Worm (Caenorhabditis elegans) whole organism, L4/young adult: ENCODE data around the gene pod-1.
"Not testable (repeated sequence)": the region's sequence is repeated elsewhere in the genome, so short reads cannot be mapped to it uniquely, and the experiment has no call there.

ENCODE experiments used
- W03F9.2 ChIP-seq: fragments of 150-350 bp; optimal IDR thresholded peaks from 2 replicates; lab custom pipeline; 2014; ENCODE audit warnings: missing biosample characterization, missing genetic modification characterization
- him-1 ChIP-seq: sonication (generic microtip); optimal IDR thresholded peaks from 2 replicates; lab custom pipeline; 2016; ENCODE audit warnings: missing genotype, missing genetic modification reagents, missing genetic modification characterization, missing compliant biosample characterization

DNA sequence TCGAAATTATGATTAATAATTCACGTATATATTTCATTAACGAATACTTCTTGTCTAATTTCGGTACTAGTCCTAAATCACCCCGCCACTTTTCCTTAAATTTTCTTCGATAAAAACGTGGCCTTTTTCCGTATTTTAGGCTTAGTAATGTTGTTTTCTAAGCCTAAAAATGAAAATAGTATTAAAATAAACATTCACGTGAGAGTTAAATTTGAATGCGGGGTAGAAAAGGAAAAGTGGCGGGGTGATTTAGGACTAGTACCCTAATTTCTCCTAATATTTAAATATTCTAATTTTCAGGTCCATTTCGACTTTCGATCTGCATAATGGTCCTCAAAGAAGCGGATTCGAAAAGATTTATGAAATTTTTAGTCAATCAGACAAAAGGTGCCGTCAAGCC lies 25.0 kb downstream of the pod-1 start, which contains the start of gene T28A8.6:
- TF ChIP-seq him-1, W03F9.2: not testable (repeated sequence)
